Worm (Caenorhabditis elegans) whole organism, midembryonic: ENCODE data around the gene F14D2.15.

Experiments
- T22C8.4 ChIP-seq: fragments of 200-800 bp; sonication (Bioruptor generic); IDR thresholded peaks from 2 replicates; pipeline ENCODE4 v1.3.6; 2022; ENCODE audit warnings: missing genetic modification characterization, missing compliant biosample characterization
- cog-1 ChIP-seq: sonication (generic microtip); optimal IDR thresholded peaks from 2 replicates; lab custom pipeline; 2016; ENCODE audit warnings: missing genetic modification characterization, missing compliant biosample characterization
- flt-1 ChIP-seq: fragments of 200-800 bp; sonication (Bioruptor generic); IDR thresholded peaks from 2 replicates; pipeline ENCODE4 v1.3.6; 2022; ENCODE audit warnings: missing genetic modification characterization, missing compliant biosample characterization
- klf-2 ChIP-seq: fragments of 200-800 bp; sonication (Bioruptor generic); conservative IDR thresholded peaks from 2 replicates; pipeline ENCODE4 v1.3.6; 2022; ENCODE audit warnings: missing genetic modification reagents, missing genetic modification characterization, missing compliant biosample characterization
- med-1 ChIP-seq: sonication (generic microtip); optimal IDR thresholded peaks from 2 replicates; lab custom pipeline; 2017; ENCODE audit warnings: missing genetic modification characterization, mild to moderate bottlenecking, missing compliant biosample characterization, antibody characterized with exemption, missing genetic modification reagents; ENCODE audit not compliant: insufficient read depth
- ref-1 ChIP-seq: fragments of 200-800 bp; sonication (Bioruptor generic); conservative IDR thresholded peaks from 2 replicates; pipeline ENCODE4 v1.3.6; 2022; ENCODE audit warnings: missing genetic modification reagents, missing genetic modification characterization, missing compliant biosample characterization
- tab-1 ChIP-seq: fragments of 200-800 bp; sonication (Bioruptor generic); IDR thresholded peaks from 2 replicates; pipeline ENCODE4 v1.3.6; 2022; ENCODE audit warnings: missing genetic modification characterization, missing compliant biosample characterization
- ztf-23 ChIP-seq: fragments of 200-800 bp; sonication (Bioruptor generic); IDR thresholded peaks from 2 replicates; pipeline ENCODE4 v1.3.6; 2022; ENCODE audit warnings: missing genetic modification reagents, missing genetic modification characterization, missing compliant biosample characterization
- ztf-29 ChIP-seq: fragments of 200-800 bp; sonication (Bioruptor generic); IDR thresholded peaks from 2 replicates; pipeline ENCODE4 v1.3.6; 2022; ENCODE audit warnings: missing genetic modification reagents, missing genetic modification characterization, missing compliant biosample characterization

The F14D2.15 gene

ce11 chrII:3373875-3374274 lies 30.3 kb upstream of the F14D2.15 start:
- TF ChIP-seq tab-1 (GFP tag; lab: Robert Waterston, UW): no peak
- TF ChIP-seq med-1 (GFP tag; lab: Kevin White, UChicago): no peak
- TF ChIP-seq cog-1 (tag; lab: Kevin White, UChicago): no peak
- TF ChIP-seq ref-1 (GFP tag; lab: Robert Waterston, UW): no peak
- no peak for TF ChIP-seq flt-1 (GFP tag; lab: Robert Waterston, UW)
- TF ChIP-seq klf-2 (GFP tag; lab: Robert Waterston, UW): no peak
- no peak for TF ChIP-seq ztf-23 (GFP tag; lab: Robert Waterston, UW)
- TF ChIP-seq ztf-29 (GFP tag; lab: Robert Waterston, UW): no peak
- no peak for TF ChIP-seq T22C8.4

ce11 chrII:3371010-3371409 lies 27.4 kb upstream of the F14D2.15 start, which contains the start of gene bath-23:
Gene bath-23, plus strand, starts transcription at chrII:3371310.
- TF ChIP-seq ztf-29 (GFP tag; lab: Robert Waterston, UW) (no peak), ztf-23 (GFP tag; lab: Robert Waterston, UW) (no peak), med-1 (GFP tag; lab: Kevin White, UChicago) (no peak), T22C8.4 (no peak), flt-1 (GFP tag; lab: Robert Waterston, UW) (no peak), ref-1 (GFP tag; lab: Robert Waterston, UW) (no peak)

- TF ChIP-seq T22C8.4 (no peak), cog-1 (tag; lab: Kevin White, UChicago) (no peak), ztf-29 (GFP tag; lab: Robert Waterston, UW) (no peak), ref-1 (GFP tag; lab: Robert Waterston, UW) (no peak), med-1 (GFP tag; lab: Kevin White, UChicago) (no peak), tab-1 (GFP tag; lab: Robert Waterston, UW) (no peak), flt-1 (GFP tag; lab: Robert Waterston, UW) (no peak), ztf-23 (GFP tag; lab: Robert Waterston, UW) (no peak), klf-2 (GFP tag; lab: Robert Waterston, UW) (no peak)
These were observed 26.4 kb upstream of the F14D2.15 start, which contains the start of gene Y49F6C.8 for ce11 chrII:3370061-3370460. Gene Y49F6C.8, minus strand, starts transcription at chrII:3370111.

- TF ChIP-seq ztf-29 (GFP tag; lab: Robert Waterston, UW) (no peak), T22C8.4 (no peak), tab-1 (GFP tag; lab: Robert Waterston, UW) (no peak), ref-1 (GFP tag; lab: Robert Waterston, UW) (no peak), med-1 (GFP tag; lab: Kevin White, UChicago) (no peak), flt-1 (GFP tag; lab: Robert Waterston, UW) (no peak), ztf-23 (GFP tag; lab: Robert Waterston, UW) (no peak)
These were observed 24.5 kb upstream of the F14D2.15 start, which contains the start of gene Y49F6C.7 for ce11 chrII:3368097-3368496. Gene Y49F6C.7, minus strand, starts transcription at chrII:3368197.

- TF ChIP-seq cog-1 (tag; lab: Kevin White, UChicago) (no peak), flt-1 (GFP tag; lab: Robert Waterston, UW) (no peak), klf-2 (GFP tag; lab: Robert Waterston, UW) (no peak), T22C8.4 (no peak), ref-1 (GFP tag; lab: Robert Waterston, UW) (no peak), ztf-23 (GFP tag; lab: Robert Waterston, UW) (no peak), ztf-29 (GFP tag; lab: Robert Waterston, UW) (no peak), tab-1 (GFP tag; lab: Robert Waterston, UW) (no peak)
These were observed 23.5 kb upstream of the F14D2.15 start, which contains the start of gene Y49F6C.6 for ce11 chrII:3367100-3367499. Gene Y49F6C.6, minus strand, starts transcription at chrII:3367200.

ce11 chrII:3365569-3365968 lies 22.0 kb upstream of the F14D2.15 start:
- TF ChIP-seq flt-1 (GFP tag; lab: Robert Waterston, UW): peak; percentile 11; the same call in 1 of the 2 replicates

- TF ChIP-seq tab-1 (GFP tag; lab: Robert Waterston, UW) (no peak), med-1 (GFP tag; lab: Kevin White, UChicago) (no peak), klf-2 (GFP tag; lab: Robert Waterston, UW) (no peak), ztf-23 (GFP tag; lab: Robert Waterston, UW) (no peak), flt-1 (GFP tag; lab: Robert Waterston, UW) (no peak), ref-1 (GFP tag; lab: Robert Waterston, UW) (no peak), ztf-29 (GFP tag; lab: Robert Waterston, UW) (no peak), cog-1 (tag; lab: Kevin White, UChicago) (no peak), T22C8.4 (no peak)
These were observed 15.2 kb upstream of the F14D2.15 start, which contains the start of the genes lido-14 and bath-27 for ce11 chrII:3358834-3359233. Gene lido-14, plus strand, starts transcription at chrII:3359134. Gene bath-27, plus strand, starts transcription at chrII:3359139.

ce11 chrII:3349820-3350291 lies 6.2 kb upstream of the F14D2.15 start, which contains the start of gene F14D2.8:
Gene F14D2.8, minus strand, starts transcription at chrII:3349870.
- TF ChIP-seq ztf-29 (GFP tag; lab: Robert Waterston, UW): no peak
- TF ChIP-seq ref-1 (GFP tag; lab: Robert Waterston, UW): no peak

ce11 chrII:3347940-3348610 lies 4.5 kb upstream of the F14D2.15 start, which contains the start of the genes F14D2.14 and bath-29:
Gene F14D2.14, minus strand, starts transcription at chrII:3347990.
Gene bath-29, plus strand, starts transcription at chrII:3348560.
- no peak for TF ChIP-seq T22C8.4
- no peak for TF ChIP-seq ztf-29 (GFP tag; lab: Robert Waterston, UW)
- TF ChIP-seq cog-1 (tag; lab: Kevin White, UChicago): no peak
- TF ChIP-seq med-1 (GFP tag; lab: Kevin White, UChicago): no peak
- TF ChIP-seq ref-1 (GFP tag; lab: Robert Waterston, UW): no peak
